Worm (Caenorhabditis elegans) whole organism, L4 larva: ENCODE results near the gene clec-256.
"Not testable (repeated sequence)": the region's sequence is repeated elsewhere in the genome, so short reads cannot be mapped to it uniquely, and the experiment has no call there.

Experiments
- F26F4.8 ChIP-seq: fragments of 200-800 bp; sonication (Bioruptor generic); conservative IDR thresholded peaks from 2 replicates; pipeline ENCODE4 v1.3.6; 2022; ENCODE audit warnings: missing genetic modification characterization, missing compliant biosample characterization
- F37D6.2 ChIP-seq: sonication (generic microtip); optimal IDR thresholded peaks from 2 replicates; lab custom pipeline; 2016; ENCODE audit warnings: mild to moderate bottlenecking, missing genetic modification characterization, missing compliant biosample characterization
- T26A8.4 ChIP-seq: fragments of 200-800 bp; sonication (Bioruptor generic); IDR thresholded peaks from 2 replicates; pipeline ENCODE4 v1.3.6; 2022; ENCODE audit warnings: missing genetic modification characterization, missing compliant biosample characterization
- Y5F2A.4 ChIP-seq: fragments of 200-800 bp; sonication (Bioruptor generic); optimal IDR thresholded peaks from 2 replicates; lab custom pipeline; 2018; ENCODE audit warnings: mild to moderate bottlenecking, missing genetic modification characterization, missing compliant biosample characterization
- aha-1 ChIP-seq: fragments of 150-350 bp; peaks from one replicate; lab custom pipeline; 2014; ENCODE audit warnings: missing biosample characterization, missing genetic modification characterization
- ama-1 ChIP-seq: fragments of 150-350 bp; optimal IDR thresholded peaks from 2 replicates; lab custom pipeline; 2014; ENCODE audit warnings: inconsistent platforms, mixed read lengths
- ceh-32 ChIP-seq: sonication (generic microtip); optimal IDR thresholded peaks from 2 replicates; lab custom pipeline; 2016; ENCODE audit warnings: mild to moderate bottlenecking, missing genetic modification characterization, missing compliant biosample characterization; ENCODE audit not compliant: poor library complexity
- daf-8 ChIP-seq: fragments of 200-800 bp; sonication (Bioruptor generic); IDR thresholded peaks from 2 replicates; pipeline ENCODE4 v1.3.6; 2022; ENCODE audit warnings: missing genetic modification characterization, missing compliant biosample characterization
- dmd-8 ChIP-seq: fragments of 200-800 bp; sonication (Bioruptor generic); IDR thresholded peaks from 2 replicates; pipeline ENCODE4 v1.3.6; 2022; ENCODE audit warnings: missing genetic modification characterization, missing compliant biosample characterization
- dpl-1 ChIP-seq: fragments of 150-350 bp; optimal IDR thresholded peaks from 2 replicates; lab custom pipeline; 2014; ENCODE audit warnings: missing biosample characterization, missing genetic modification reagents, missing genetic modification characterization
- egl-43 ChIP-seq: fragments of 200-800 bp; sonication (Bioruptor generic); IDR thresholded peaks from 2 replicates; pipeline ENCODE4 v1.3.6; 2022; ENCODE audit warnings: missing genetic modification reagents, missing genetic modification characterization, missing compliant biosample characterization
- fkh-10 ChIP-seq: fragments of 150-350 bp; optimal IDR thresholded peaks from 2 replicates; lab custom pipeline; 2014; ENCODE audit warnings: missing biosample characterization, missing genetic modification reagents, missing genetic modification characterization
- fos-1 ChIP-seq: fragments of 150-350 bp; optimal IDR thresholded peaks from 2 replicates; lab custom pipeline; 2014; ENCODE audit warnings: missing biosample characterization, missing genetic modification characterization
- gei-8 ChIP-seq: fragments of 200-800 bp; sonication (Bioruptor generic); optimal IDR thresholded peaks from 2 replicates; lab custom pipeline; 2018; ENCODE audit warnings: mild to moderate bottlenecking, missing genetic modification characterization, missing compliant biosample characterization
- hif-1 ChIP-seq, 2 experiments: sonication (generic microtip); optimal IDR thresholded peaks; 2 replicates each; lab custom pipeline; 2016 to 2017; ENCODE audit warnings: missing compliant biosample characterization in 2 of 2, missing genetic modification characterization in 2 of 2, missing genetic modification reagents in 2 of 2, missing genotype in 2 of 2, mild to moderate bottlenecking in 1 of 2
- hmg-1.1 ChIP-seq: fragments of 200-800 bp; sonication (Bioruptor generic); IDR thresholded peaks from 2 replicates; pipeline ENCODE4 v1.3.6; 2022; ENCODE audit warnings: missing genetic modification reagents, missing genetic modification characterization, missing compliant biosample characterization
- lin-38 ChIP-seq: fragments of 200-800 bp; sonication (Bioruptor generic); IDR thresholded peaks from 2 replicates; pipeline ENCODE4 v1.3.6; 2022; ENCODE audit warnings: missing genetic modification reagents, missing genetic modification characterization, missing compliant biosample characterization
- lsy-2 ChIP-seq, 2 experiments: fragments of 150-350 bp in 1 of 2; sonication (generic microtip) in 1 of 2; optimal IDR thresholded peaks; 2 replicates each; lab custom pipeline; 2014 to 2017; ENCODE audit warnings: missing biosample characterization in 2 of 2, missing genetic modification characterization in 2 of 2
- madf-9 ChIP-seq: fragments of 200-800 bp; sonication (Bioruptor generic); conservative IDR thresholded peaks from 2 replicates; pipeline ENCODE4 v1.3.6; 2022; ENCODE audit warnings: missing genetic modification reagents, missing genetic modification characterization, missing compliant biosample characterization
- mdl-1 ChIP-seq, 2 experiments: fragments of 150-350 bp in 1 of 2; sonication (generic microtip) in 1 of 2; optimal IDR thresholded peaks; 2 replicates each; lab custom pipeline; 2014 to 2017; ENCODE audit warnings: missing biosample characterization in 2 of 2, missing genetic modification characterization in 2 of 2
- nhr-25 ChIP-seq: sonication (generic microtip); optimal IDR thresholded peaks from 2 replicates; lab custom pipeline; 2017; ENCODE audit warnings: missing genetic modification characterization, mild to moderate bottlenecking, missing compliant biosample characterization, antibody characterized with exemption, moderate library complexity, borderline replicate concordance; ENCODE audit not compliant: insufficient read depth
- nhr-77 ChIP-seq: fragments of 150-350 bp; optimal IDR thresholded peaks from 2 replicates; lab custom pipeline; 2014; ENCODE audit warnings: missing biosample characterization, missing genetic modification characterization
- saeg-2 ChIP-seq: fragments of 200-800 bp; sonication (Bioruptor generic); IDR thresholded peaks from 2 replicates; pipeline ENCODE4 v1.3.6; 2022; ENCODE audit warnings: missing genetic modification reagents, missing genetic modification characterization, missing compliant biosample characterization
- spr-1 ChIP-seq: sonication (generic microtip); optimal IDR thresholded peaks from 2 replicates; lab custom pipeline; 2016; ENCODE audit warnings: mild to moderate bottlenecking, missing genetic modification characterization, missing compliant biosample characterization
- spr-3 ChIP-seq: fragments of 200-800 bp; sonication (Bioruptor generic); optimal IDR thresholded peaks from 2 replicates; lab custom pipeline; 2018; ENCODE audit warnings: mild to moderate bottlenecking, missing genetic modification characterization, missing compliant biosample characterization
- unc-39 ChIP-seq: sonication (generic microtip); optimal IDR thresholded peaks from 2 replicates; lab custom pipeline; 2017; ENCODE audit warnings: missing biosample characterization, missing genetic modification characterization
- unc-62 ChIP-seq, 3 experiments: fragments of 150-350 bp in 1 of 3; sonication (generic microtip); optimal IDR thresholded peaks in 2 of 3; peaks in 1 of 3; 1 replicate in 1 of 3; 2 replicates in 2 of 3; lab custom pipeline; 2014 to 2017; ENCODE audit warnings: missing biosample characterization in 3 of 3, missing genetic modification characterization in 3 of 3, missing genetic modification reagents in 3 of 3, missing genotype in 1 of 3
- vab-7 ChIP-seq: fragments of 200-800 bp; sonication (Bioruptor generic); IDR thresholded peaks from 2 replicates; pipeline ENCODE4 v1.3.6; 2022; ENCODE audit warnings: missing genetic modification reagents, missing genetic modification characterization, missing compliant biosample characterization
- zfp-3 ChIP-seq: fragments of 200-800 bp; sonication (Bioruptor generic); conservative IDR thresholded peaks from 2 replicates; pipeline ENCODE4 v1.3.6; 2022; ENCODE audit warnings: missing genetic modification reagents, missing genetic modification characterization, missing compliant biosample characterization
- ztf-7 ChIP-seq: fragments of 150-350 bp; optimal IDR thresholded peaks from 2 replicates; lab custom pipeline; 2014; ENCODE audit warnings: missing biosample characterization, missing genetic modification characterization

clec-256 gene

DNA sequence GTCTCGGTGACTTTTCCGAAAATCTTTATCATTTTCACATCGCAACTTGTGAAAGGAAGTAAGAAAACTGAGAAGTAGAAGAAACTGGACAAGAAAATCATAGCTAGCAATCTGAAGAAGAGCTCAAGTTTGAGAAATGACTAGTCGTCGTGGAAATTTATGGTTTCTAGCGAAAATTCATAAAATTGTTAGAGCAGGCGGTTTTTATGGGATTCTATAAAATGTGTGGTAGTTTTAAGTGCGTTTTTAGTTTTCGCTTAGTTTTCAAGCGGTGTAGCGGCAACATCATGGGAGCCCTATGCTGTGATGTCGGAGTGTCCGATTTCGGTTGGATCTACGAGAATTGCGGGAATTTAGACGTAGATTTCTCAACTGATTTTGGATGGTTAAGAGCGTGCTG, 17.2 kb upstream of the clec-256 start, which contains the start of gene clec-254:
clec-254 (minus strand) TSS at position 101 of the 400 bp plus-strand sequence.
- not testable (repeated sequence) for TF ChIP-seq unc-39 (tag; lab: Kevin White, UChicago); vab-7 (GFP tag; lab: Robert Waterston, UW); egl-43 (GFP tag; lab: Robert Waterston, UW)

DNA sequence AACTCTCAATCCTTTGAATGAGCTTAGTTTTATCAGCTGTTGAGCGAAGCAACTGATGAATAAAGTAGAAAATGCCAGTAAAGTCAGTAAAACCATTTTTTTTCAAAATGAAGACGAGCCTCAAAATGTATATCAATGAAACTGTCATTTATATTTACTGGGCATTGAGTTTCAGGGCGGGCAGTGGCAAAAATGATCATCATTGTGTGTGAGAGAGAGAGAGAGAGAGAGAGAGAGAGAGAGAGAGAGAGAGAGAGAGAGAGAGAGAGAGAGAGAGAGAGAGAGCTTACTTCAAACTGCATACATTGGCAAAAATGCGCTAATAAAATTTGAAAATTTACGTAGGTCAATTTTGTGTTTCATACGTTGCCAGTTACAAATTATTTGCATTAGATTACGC, 11.3 kb upstream of the clec-256 start, which contains the start of gene F11D11.3:
F11D11.3 (minus strand) TSS at position 101 of the 400 bp plus-strand sequence.
- TF ChIP-seq F26F4.8 (GFP tag; lab: Robert Waterston, UW): no peak
- TF ChIP-seq zfp-3 (GFP tag; lab: Robert Waterston, UW): no peak
- no peak for TF ChIP-seq nhr-25 (tag; lab: Kevin White, UChicago)
- no peak for TF ChIP-seq dmd-8 (GFP tag; lab: Robert Waterston, UW)
- no peak for TF ChIP-seq madf-9
- TF ChIP-seq Y5F2A.4 (GFP tag; lab: Kevin White, UChicago): no peak
- no peak for TF ChIP-seq lsy-2 (tag; optimal IDR thresholded peaks at IDR 0.05; lab: Kevin White, UChicago)
- no peak for TF ChIP-seq T26A8.4
- no peak for TF ChIP-seq fos-1 (tag; lab: Kevin White, UChicago)
- no peak for TF ChIP-seq unc-39 (tag; lab: Kevin White, UChicago)
- TF ChIP-seq mdl-1 (tag; optimal IDR thresholded peaks at IDR 0.05; lab: Kevin White, UChicago): no peak
- TF ChIP-seq hmg-1.1: no peak
- no peak for TF ChIP-seq hif-1 (tag; optimal IDR thresholded peaks at IDR 0.05; lab: Kevin White, UChicago)
- no peak for TF ChIP-seq nhr-77 (tag; lab: Kevin White, UChicago)
- TF ChIP-seq unc-62 (GFP tag; optimal IDR thresholded peaks at IDR 0.05 in 1 of 2; lab: Kevin White, UChicago): no peak
- no peak for TF ChIP-seq unc-62 (tag; optimal IDR thresholded peaks at IDR 0.05; lab: Kevin White, UChicago)
- TF ChIP-seq saeg-2 (GFP tag; lab: Robert Waterston, UW): no peak
- TF ChIP-seq spr-3 (GFP tag; lab: Kevin White, UChicago): no peak
- TF ChIP-seq dpl-1 (GFP tag; lab: Kevin White, UChicago): no peak
- no peak for TF ChIP-seq F37D6.2
- no peak for TF ChIP-seq ztf-7 (tag; lab: Kevin White, UChicago)
- TF ChIP-seq, all 104 proteins: peak for 0

DNA sequence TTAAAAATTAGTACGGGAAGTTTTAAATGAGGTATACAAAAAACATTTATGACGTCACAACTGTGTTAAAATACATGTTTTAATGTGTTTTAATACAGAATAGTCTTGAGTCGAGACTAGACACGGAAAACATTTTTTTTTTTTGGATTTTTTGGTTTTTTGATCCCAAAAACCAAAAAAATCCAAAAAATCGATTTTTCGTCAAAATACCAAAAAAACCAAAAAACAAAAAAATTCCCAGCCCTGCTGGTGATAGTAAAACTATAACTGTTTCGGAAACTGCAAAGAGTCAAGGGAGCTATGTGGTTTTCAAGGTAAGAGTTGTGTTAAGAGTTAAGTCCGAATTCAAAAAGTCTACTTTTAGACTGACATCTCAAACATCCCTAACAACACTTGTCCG, 10.4 kb upstream of the clec-256 start, which contains the start of gene F11D11.4:
F11D11.4 (plus strand) TSS at position 301 of the 400 bp plus-strand sequence.
- TF ChIP-seq vab-7 (GFP tag; lab: Robert Waterston, UW) (no peak), F26F4.8 (GFP tag; lab: Robert Waterston, UW) (no peak), fkh-10 (no peak), daf-8 (no peak)
- TF ChIP-seq, all 104 proteins: peak for 0

DNA sequence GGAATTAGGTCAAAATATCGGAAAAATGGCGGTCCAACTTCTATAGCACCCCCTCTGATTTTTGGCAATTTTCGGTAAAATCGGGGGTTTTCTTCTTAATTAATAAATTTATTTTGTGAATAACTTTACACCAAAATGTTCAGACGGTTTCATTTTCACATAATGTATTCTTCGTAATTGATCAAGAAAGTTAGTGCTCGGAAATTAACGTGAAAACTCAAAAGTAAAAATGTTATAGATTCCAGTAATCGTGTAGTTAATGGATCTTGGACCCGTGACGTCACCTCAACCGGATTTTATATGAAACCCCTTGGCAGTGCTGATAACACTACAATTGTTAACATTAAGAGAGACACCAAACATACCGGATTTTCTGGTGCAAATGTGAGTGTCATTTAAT, 9.4 kb upstream of the clec-256 start, which contains the start of gene F11D11.22:
F11D11.22 (plus strand) TSS at position 301 of the 400 bp plus-strand sequence.
- not testable (repeated sequence) for TF ChIP-seq lin-38, ama-1, spr-1

DNA sequence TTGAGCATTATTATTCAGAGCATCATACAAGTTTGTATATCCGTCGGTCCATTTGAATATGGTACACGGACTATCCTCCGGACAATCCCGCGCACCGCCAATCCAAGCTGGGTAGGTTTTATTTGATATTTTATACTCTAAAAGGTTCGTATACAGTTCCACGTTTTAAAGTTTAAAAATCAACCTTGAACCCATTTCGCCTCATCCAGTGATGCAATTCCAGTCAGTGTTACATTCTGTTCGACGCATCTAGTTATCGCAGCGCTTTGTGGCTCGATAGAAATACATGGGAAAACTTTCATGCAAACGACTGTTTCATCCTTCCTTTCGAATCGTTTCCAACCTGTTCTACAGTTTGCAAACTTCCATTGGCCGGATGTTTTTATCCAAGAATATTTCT, 1.6 kb upstream of the clec-256 start:
- TF ChIP-seq unc-62 (GFP tag; optimal IDR thresholded peaks at IDR 0.05 in 1 of 2; lab: Kevin White, UChicago) (peak in 1 of 2 experiments; percentile 93), unc-62 (tag; optimal IDR thresholded peaks at IDR 0.05; lab: Kevin White, UChicago) (no peak), unc-39 (tag; lab: Kevin White, UChicago) (no peak)

DNA sequence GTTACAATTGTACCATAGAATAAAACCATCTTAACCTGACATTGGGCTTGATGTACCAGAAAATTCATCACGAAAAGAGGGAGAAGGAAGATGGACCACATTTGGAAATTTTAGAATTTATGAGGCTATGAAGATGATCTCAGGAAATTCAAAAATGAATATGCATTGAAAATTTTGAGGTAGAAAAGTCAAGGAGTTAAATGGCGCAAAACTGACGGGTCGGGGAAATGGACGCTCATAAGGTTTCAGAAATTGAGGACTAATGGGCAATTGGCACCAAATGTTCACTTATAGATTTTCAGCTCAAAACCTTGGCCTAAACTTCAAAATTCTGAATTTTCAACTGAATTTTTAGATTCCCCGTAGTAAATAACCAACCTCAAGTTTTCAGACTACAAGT, 867 bp upstream of the clec-256 start, which contains the start of gene clec-255:
clec-255 (minus strand) TSS at position 101 of the 400 bp plus-strand sequence.
- no peak for TF ChIP-seq gei-8 (GFP tag; lab: Kevin White, UChicago)
- no peak for TF ChIP-seq ceh-32 (tag; lab: Kevin White, UChicago)
- peak; percentile 3 for TF ChIP-seq aha-1 (tag; lab: Kevin White, UChicago)
